Fruit fly (Drosophila melanogaster): ENCODE measurements around the gene hoe2.

- no peak for TF ChIP-seq CG7101 (tag; optimal IDR thresholded peaks at IDR 0.05)
- no peak for TF ChIP-seq tj (GFP tag; optimal IDR thresholded peaks at IDR 0.05)
- no peak for TF ChIP-seq CG33017 (tag; optimal IDR thresholded peaks at IDR 0.05)
- TF ChIP-seq CG7045 (GFP tag; optimal IDR thresholded peaks at IDR 0.05): peak; percentile 5
- TF ChIP-seq cnc (optimal IDR thresholded peaks at IDR 0.05): no peak
- TF ChIP-seq Crg-1 (GFP tag; optimal IDR thresholded peaks at IDR 0.05): no peak
- TF ChIP-seq CG12768 (GFP tag; optimal IDR thresholded peaks at IDR 0.05): no peak
- TF ChIP-seq CG1620 (GFP tag; optimal IDR thresholded peaks at IDR 0.05): no peak
- no peak for TF ChIP-seq CG14711 (tag; optimal IDR thresholded peaks at IDR 0.05)
- TF ChIP-seq kay (GFP tag; ENCODE audit: borderline replicate concordance): no peak
- TF ChIP-seq toe (GFP tag; optimal IDR thresholded peaks at IDR 0.05): no peak
Measured at dm6 chr2L:4936325-4936869, at the start of gene hoe2.
